Fruit fly (Drosophila melanogaster): ENCODE data around the gene hep.

The hep gene

DNA sequence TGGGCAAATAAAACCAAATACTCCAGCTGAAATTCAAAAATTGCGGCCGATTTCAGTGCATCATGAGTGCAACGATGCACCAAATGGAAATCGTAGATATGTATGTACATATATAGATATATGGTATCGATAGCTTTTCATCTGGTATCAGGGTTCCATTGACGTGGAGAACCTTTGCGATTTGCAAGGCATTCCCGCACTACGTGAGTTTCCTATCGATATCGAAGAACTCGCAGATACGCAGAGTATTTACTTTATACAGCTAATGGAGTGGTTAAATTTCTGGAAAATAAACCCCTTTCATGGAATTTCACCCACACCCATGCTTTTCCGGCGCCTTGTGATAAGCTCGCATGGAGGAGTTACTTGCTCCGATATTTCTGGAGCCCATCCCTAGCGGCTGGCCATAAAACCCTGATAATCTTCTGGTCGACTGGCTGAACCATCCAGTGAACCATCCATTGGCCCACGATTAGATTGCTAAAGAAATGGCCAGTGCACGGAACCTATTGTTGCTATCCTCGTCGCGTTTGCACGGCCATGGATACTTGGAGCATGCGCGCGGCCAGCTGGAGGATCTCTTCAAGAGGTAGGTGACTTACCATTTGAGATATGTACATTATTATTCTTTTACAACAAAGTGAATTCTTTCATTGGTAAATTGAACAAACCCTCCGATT lies 4.0 kb upstream of the hep start, which contains the start of gene CG2200 (continued):
- TF ChIP-seq psq (GFP tag; optimal IDR thresholded peaks at IDR 0.05): no peak
- TF ChIP-seq CG18599 (GFP tag; optimal IDR thresholded peaks at IDR 0.05): peak; percentile 56
- no peak for TF ChIP-seq Oaz (GFP tag; IDR thresholded peaks at IDR 0.05)
- peak; percentile 13 for TF ChIP-seq CG9609 (GFP tag; optimal IDR thresholded peaks at IDR 0.05)
- TF ChIP-seq phol (tag; optimal IDR thresholded peaks at IDR 0.05): peak; percentile 36
- TF ChIP-seq Fer3 (tag; optimal IDR thresholded peaks at IDR 0.05): no peak
- TF ChIP-seq Tbp (GFP tag; optimal IDR thresholded peaks at IDR 0.05): no peak
- peak; percentile 26 for TF ChIP-seq CG12155 (GFP tag; optimal IDR thresholded peaks at IDR 0.05)
- peak; percentile 3 for TF ChIP-seq CG18619 (GFP tag; optimal IDR thresholded peaks at IDR 0.05)
- TF ChIP-seq ssp (GFP tag; IDR thresholded peaks at IDR 0.05): no peak
- peak; percentile 83 for TF ChIP-seq Bgb (GFP tag; IDR thresholded peaks at IDR 0.05; ENCODE audit: partially characterized antibody)
- TF ChIP-seq corto (GFP tag; optimal IDR thresholded peaks at IDR 0.05): no peak
- TF ChIP-seq HHEX (GFP tag; optimal IDR thresholded peaks at IDR 0.05): no peak
- TF ChIP-seq CG14710 (tag; optimal IDR thresholded peaks at IDR 0.05): peak; percentile 39
- peak; percentile 74 for TF ChIP-seq MBD-R2 (GFP tag; IDR thresholded peaks at IDR 0.05)
- peak; percentile 53; the same call in 1 of the 3 replicates for TF ChIP-seq ken (GFP tag; IDR thresholded peaks at IDR 0.05)
- no peak for TF ChIP-seq Hr39 (optimal IDR thresholded peaks at IDR 0.05)
- no peak for TF ChIP-seq Gug (GFP tag; IDR thresholded peaks at IDR 0.05)
- peak; percentile 28 for TF ChIP-seq CG12071 (GFP tag; optimal IDR thresholded peaks at IDR 0.05)
- TF ChIP-seq Drgx (GFP tag; IDR thresholded peaks at IDR 0.05): peak; percentile 66
- peak; percentile 69; the same call in 2 of the 3 replicates for TF ChIP-seq mld (GFP tag; IDR thresholded peaks at IDR 0.05; ENCODE audit: partially characterized antibody)
- TF ChIP-seq E2f2 (GFP tag; IDR thresholded peaks at IDR 0.05): peak; percentile 73
- no peak for TF ChIP-seq CG2875 (GFP tag; optimal IDR thresholded peaks at IDR 0.05)
- TF ChIP-seq CG6175 (GFP tag; IDR thresholded peaks at IDR 0.05): no peak
- no peak for TF ChIP-seq btn (GFP tag; optimal IDR thresholded peaks at IDR 0.05)
- TF ChIP-seq Mes4 (GFP tag; optimal IDR thresholded peaks at IDR 0.05): no peak
- TF ChIP-seq CG11456 (GFP tag; IDR thresholded peaks at IDR 0.05): 0 out of 3 replicates have a peak, but pooled peaks have one; percentile 30
- peak; percentile 13 for TF ChIP-seq CG33213 (GFP tag; optimal IDR thresholded peaks at IDR 0.05)
- TF ChIP-seq CG2678 (tag; optimal IDR thresholded peaks at IDR 0.05): peak; percentile 26
- no peak for TF ChIP-seq esg (GFP tag; conservative IDR thresholded peaks at IDR 0.05)
- TF ChIP-seq Dad (GFP tag; optimal IDR thresholded peaks at IDR 0.05): peak; percentile 17
- TF ChIP-seq CG17385 (GFP tag; optimal IDR thresholded peaks at IDR 0.05): peak; percentile 19
- TF ChIP-seq CG18476 (GFP tag; optimal IDR thresholded peaks at IDR 0.05): no peak
- no peak for TF ChIP-seq CG11398 (GFP tag; optimal IDR thresholded peaks at IDR 0.05)
- peak; percentile 21 for TF ChIP-seq CG7839 (tag; optimal IDR thresholded peaks at IDR 0.05)
- TF ChIP-seq H15 (GFP tag; IDR thresholded peaks at IDR 0.05): no peak
- TF ChIP-seq Bteb2 (GFP tag; optimal IDR thresholded peaks at IDR 0.05): no peak
- no peak for TF ChIP-seq CG17912 (GFP tag; optimal IDR thresholded peaks at IDR 0.05)
- TF ChIP-seq trem (tag; optimal IDR thresholded peaks at IDR 0.05): peak; percentile 3
- TF ChIP-seq shn (GFP tag; optimal IDR thresholded peaks at IDR 0.05): peak; percentile 7
- no peak for TF ChIP-seq Neu2 (GFP tag; optimal IDR thresholded peaks at IDR 0.05; ENCODE audit: borderline replicate concordance)
- TF ChIP-seq dati (GFP tag; IDR thresholded peaks at IDR 0.05): no peak
- no peak for TF ChIP-seq CG8765 (GFP tag; IDR thresholded peaks at IDR 0.05)
- no peak for TF ChIP-seq Asciz (GFP tag; optimal IDR thresholded peaks at IDR 0.05)
- 0 out of 2 replicates have a peak, but pooled peaks have one; percentile 35 for TF ChIP-seq sob (GFP tag; IDR thresholded peaks at IDR 0.05)
- peak; percentile 5 for TF ChIP-seq CG16863 (GFP tag; optimal IDR thresholded peaks at IDR 0.05)
- peak; percentile 84 for TF ChIP-seq ato (GFP tag; IDR thresholded peaks at IDR 0.05; ENCODE audit: partially characterized antibody)
- TF ChIP-seq HLH4C (GFP tag; IDR thresholded peaks at IDR 0.05; ENCODE audit: partially characterized antibody): peak; percentile 85
- TF ChIP-seq vfl (GFP tag; optimal IDR thresholded peaks at IDR 0.05): no peak
- no peak for TF ChIP-seq ro (GFP tag; IDR thresholded peaks at IDR 0.05)
- no peak for TF ChIP-seq ase (GFP tag; IDR thresholded peaks at IDR 0.05)

Data from whole organism, embryonic.